Worm (Caenorhabditis elegans) whole organism, L3 larva: ENCODE data around the gene F56D6.20.

Experiments used
- fkh-2 ChIP-seq: fragments of 150-350 bp; optimal IDR thresholded peaks from 2 replicates; lab custom pipeline; 2014; ENCODE audit warnings: missing biosample characterization, missing genetic modification reagents, missing genetic modification characterization
- mdl-1 ChIP-seq: fragments of 150-350 bp; optimal IDR thresholded peaks from 2 replicates; lab custom pipeline; 2014; ENCODE audit warnings: missing biosample characterization, missing genetic modification characterization
- nhr-23 ChIP-seq: fragments of 150-350 bp; optimal IDR thresholded peaks from 2 replicates; lab custom pipeline; 2014; ENCODE audit warnings: missing biosample characterization, missing genetic modification reagents, missing genetic modification characterization
- pha-4 ChIP-seq: fragments of 150-350 bp; optimal IDR thresholded peaks from 2 replicates; lab custom pipeline; 2014; ENCODE audit warnings: missing biosample characterization, missing genetic modification reagents, missing genetic modification characterization
- skn-1 ChIP-seq: fragments of 150-350 bp; optimal IDR thresholded peaks from 2 replicates; lab custom pipeline; 2014; ENCODE audit warnings: missing biosample characterization, missing genetic modification characterization
- unc-39 ChIP-seq: sonication (generic microtip); optimal IDR thresholded peaks from 4 replicates; lab custom pipeline; 2017; ENCODE audit warnings: missing biosample characterization, missing genetic modification characterization
- unc-62 ChIP-seq: fragments of 150-350 bp; sonication (generic microtip); optimal IDR thresholded peaks from 4 replicates; lab custom pipeline; 2014; ENCODE audit warnings: missing biosample characterization, missing genetic modification reagents, missing genetic modification characterization
- zag-1 ChIP-seq: fragments of 150-350 bp; optimal IDR thresholded peaks from 2 replicates; lab custom pipeline; 2014; ENCODE audit warnings: missing biosample characterization, missing genetic modification characterization

ce11 chrIV:3960396-3960795, 47.7 kb downstream of the F56D6.20 start, which contains the start of gene clec-75:
- TF ChIP-seq nhr-23 (tag; lab: Kevin White, UChicago) (no peak), fkh-2 (tag; lab: Kevin White, UChicago) (no peak), zag-1 (tag; lab: Kevin White, UChicago) (no peak), skn-1 (tag; lab: Kevin White, UChicago) (no peak), pha-4 (no peak), unc-39 (tag; lab: Kevin White, UChicago) (no peak), mdl-1 (tag; lab: Kevin White, UChicago) (no peak), unc-62 (GFP tag; lab: Kevin White, UChicago) (no peak)
